Fruit fly (Drosophila melanogaster) whole organism, embryonic: Measurements from ENCODE around the gene Traf4.

Experiments used
- Ada2b ChIP-seq: fragments of 200-800 bp; sonication (Bioruptor generic); IDR thresholded peaks from 2 replicates; pipeline ENCODE4 v1.3.6; 2022; ENCODE audit warnings: missing biosample characterization, missing genetic modification characterization
- Antp ChIP-seq: fragments of 200-800 bp; sonication (Bioruptor generic); optimal IDR thresholded peaks from 3 replicates; lab custom pipeline; 2016; ENCODE audit warnings: missing biosample characterization, missing genetic modification characterization
- Asciz ChIP-seq: fragments of 200-800 bp; sonication (Bioruptor generic); optimal IDR thresholded peaks from 2 replicates; lab custom pipeline; 2017; ENCODE audit warnings: missing biosample characterization, mild to moderate bottlenecking, missing genetic modification characterization, missing genetic modification reagents
- Awh ChIP-seq: fragments of 200-800 bp; sonication (Bioruptor generic); IDR thresholded peaks from 2 replicates; pipeline ENCODE4, ENCODE4 v1.3.6; 2022; ENCODE audit warnings: missing biosample characterization, missing genetic modification characterization
- BEAF-32 ChIP-seq: fragments of 200-800 bp; sonication (Bioruptor generic); optimal IDR thresholded peaks from 3 replicates; lab custom pipeline; 2017; ENCODE audit warnings: missing biosample characterization, missing genetic modification characterization, mild to moderate bottlenecking, moderate library complexity, missing genetic modification reagents
- CG10209 ChIP-seq: fragments of 200-800 bp; sonication (Bioruptor generic); optimal IDR thresholded peaks from 3 replicates; lab custom pipeline; 2017; ENCODE audit warnings: missing biosample characterization, mild to moderate bottlenecking, missing genetic modification characterization, missing genetic modification reagents
- CG13775 ChIP-seq: fragments of 200-800 bp; sonication (Bioruptor generic); optimal IDR thresholded peaks from 3 replicates; lab custom pipeline; 2017; ENCODE audit warnings: missing biosample characterization, mild to moderate bottlenecking, missing genetic modification characterization
- CG15011 ChIP-seq: fragments of 200-800 bp; sonication (Bioruptor generic); optimal IDR thresholded peaks from 3 replicates; lab custom pipeline; 2018; ENCODE audit warnings: missing biosample characterization, mild to moderate bottlenecking, missing genetic modification characterization
- CG1603 ChIP-seq: fragments of 200-800 bp; sonication (Bioruptor generic); optimal IDR thresholded peaks from 2 replicates; lab custom pipeline; 2019; ENCODE audit warnings: missing biosample characterization, mild to moderate bottlenecking, missing genetic modification characterization, moderate library complexity
- CG17328 ChIP-seq: fragments of 200-800 bp; sonication (Bioruptor generic); IDR thresholded peaks from 2 replicates; pipeline ENCODE4 v1.3.6; 2022; ENCODE audit warnings: missing biosample characterization, missing genetic modification characterization
- CG17361 ChIP-seq: fragments of 200-800 bp; sonication (Bioruptor generic); IDR thresholded peaks from 3 replicates; pipeline ENCODE4 v1.3.6; 2022; ENCODE audit warnings: missing biosample characterization, missing genetic modification characterization
- CG18011 ChIP-seq: fragments of 200-800 bp; sonication (Bioruptor generic); optimal IDR thresholded peaks from 2 replicates; lab custom pipeline; 2017; ENCODE audit warnings: missing biosample characterization, missing genetic modification characterization, mild to moderate bottlenecking, moderate library complexity, missing genotype
- CG2202 ChIP-seq: fragments of 200-800 bp; sonication (Bioruptor generic); optimal IDR thresholded peaks from 2 replicates; lab custom pipeline; 2018; ENCODE audit warnings: missing biosample characterization, mild to moderate bottlenecking, missing genetic modification characterization
- CG30431 ChIP-seq: fragments of 200-800 bp; sonication (Bioruptor generic); optimal IDR thresholded peaks from 2 replicates; lab custom pipeline; 2017; ENCODE audit warnings: missing biosample characterization, missing genetic modification characterization
- CG31224 ChIP-seq: fragments of 200-800 bp; sonication (Bioruptor generic); IDR thresholded peaks from 2 replicates; pipeline ENCODE4 v1.3.6; 2022; ENCODE audit warnings: missing biosample characterization, missing genetic modification characterization
- CG31388 ChIP-seq: fragments of 200-800 bp; sonication (Bioruptor generic); optimal IDR thresholded peaks from 2 replicates; lab custom pipeline; 2016; ENCODE audit warnings: missing biosample characterization, missing genetic modification characterization
- CG3726 ChIP-seq: fragments of 200-800 bp; sonication (Bioruptor generic); IDR thresholded peaks from 3 replicates; pipeline ENCODE4, ENCODE4 v1.3.6; 2022; ENCODE audit warnings: missing biosample characterization, missing genetic modification characterization
- CG6683 ChIP-seq: fragments of 200-800 bp; sonication (Bioruptor generic); optimal IDR thresholded peaks from 2 replicates; lab custom pipeline; 2017; ENCODE audit warnings: missing biosample characterization, mild to moderate bottlenecking, missing genetic modification characterization, missing genetic modification reagents
- CG8924 ChIP-seq: fragments of 200-800 bp; optimal IDR thresholded peaks from 3 replicates; lab custom pipeline; 2019; ENCODE audit warnings: missing biosample characterization, mild to moderate bottlenecking, missing genetic modification characterization, moderate library complexity
- CG9437 ChIP-seq: fragments of 200-800 bp; sonication (Bioruptor generic); optimal IDR thresholded peaks from 2 replicates; lab custom pipeline; 2018; ENCODE audit warnings: missing biosample characterization, mild to moderate bottlenecking, missing genetic modification characterization
- CG9727 ChIP-seq: fragments of 200-800 bp; sonication (Bioruptor generic); optimal IDR thresholded peaks from 3 replicates; lab custom pipeline; 2017; ENCODE audit warnings: missing biosample characterization, mild to moderate bottlenecking, missing genetic modification characterization
- CG9932 ChIP-seq: fragments of 200-800 bp; sonication (Bioruptor generic); IDR thresholded peaks from 2 replicates; pipeline ENCODE4 v1.3.6; 2022; ENCODE audit warnings: missing biosample characterization, missing genetic modification characterization
- D19A ChIP-seq: fragments of 200-800 bp; optimal IDR thresholded peaks from 3 replicates; lab custom pipeline; 2019; ENCODE audit warnings: missing biosample characterization, mild to moderate bottlenecking, missing genetic modification characterization, moderate library complexity
- Dip2 ChIP-seq: fragments of 200-800 bp; sonication (Bioruptor generic); IDR thresholded peaks from 2 replicates; pipeline ENCODE4 v1.3.6; 2022; ENCODE audit warnings: missing biosample characterization, missing genetic modification characterization
- Dll ChIP-seq: fragments of 200-800 bp; sonication (Bioruptor generic); IDR thresholded peaks from 4 replicates; pipeline ENCODE4 v1.3.6; 2022; ENCODE audit warnings: missing biosample characterization, missing genetic modification characterization; ENCODE audit not compliant: partially characterized antibody
- ERR ChIP-seq: fragments of 200-800 bp; sonication (Bioruptor generic); optimal IDR thresholded peaks from 2 replicates; lab custom pipeline; 2016; ENCODE audit warnings: missing biosample characterization, missing genetic modification characterization
- H15 ChIP-seq: fragments of 200-800 bp; sonication (Bioruptor generic); IDR thresholded peaks from 3 replicates; pipeline ENCODE4 v1.3.6; 2022; ENCODE audit warnings: missing biosample characterization, missing genetic modification characterization
- Hmx ChIP-seq: fragments of 200-800 bp; sonication (Bioruptor generic); optimal IDR thresholded peaks from 2 replicates; lab custom pipeline; 2016; ENCODE audit warnings: missing biosample characterization, missing genetic modification characterization
- Mad ChIP-seq: fragments of 200-800 bp; sonication (Bioruptor generic); optimal IDR thresholded peaks from 2 replicates; lab custom pipeline; 2016; ENCODE audit warnings: missing biosample characterization, missing genetic modification characterization
- Med ChIP-seq: fragments of 200-800 bp; sonication (Bioruptor generic); peaks from one replicate; lab custom pipeline; 2016; ENCODE audit warnings: missing biosample characterization, missing genetic modification characterization, mild to moderate bottlenecking, inconsistent platforms, moderate library complexity
- Mes4 ChIP-seq: fragments of 200-800 bp; sonication (Bioruptor generic); optimal IDR thresholded peaks from 2 replicates; lab custom pipeline; 2016; ENCODE audit warnings: missing biosample characterization, missing genetic modification characterization
- Optix ChIP-seq: fragments of 200-800 bp; sonication (Bioruptor generic); IDR thresholded peaks from 3 replicates; pipeline ENCODE4 v1.3.6; 2022; ENCODE audit warnings: missing biosample characterization, missing genetic modification characterization
- Six4 ChIP-seq: fragments of 200-800 bp; sonication (Bioruptor generic); optimal IDR thresholded peaks from 2 replicates; lab custom pipeline; 2016; ENCODE audit warnings: missing biosample characterization, missing genetic modification characterization
- Stat92E ChIP-seq, 3 experiments: fragments of >200 bp in 2 of 3; fragments of 200-800 bp in 1 of 3; sonication (Bioruptor generic) in 1 of 3; optimal IDR thresholded peaks; 2 replicates each; lab custom pipeline; 2017 to 2019; ENCODE audit warnings: missing biosample characterization in 3 of 3, missing genetic modification characterization in 3 of 3, mild to moderate bottlenecking in 1 of 3, moderate library complexity in 1 of 3
- Xbp1 ChIP-seq: fragments of 200-800 bp; sonication (Bioruptor generic); optimal IDR thresholded peaks from 3 replicates; lab custom pipeline; 2016; ENCODE audit warnings: missing biosample characterization, mild to moderate bottlenecking, missing genetic modification characterization
- Xrp1 ChIP-seq: fragments of 200-800 bp; sonication (Bioruptor generic); IDR thresholded peaks from 2 replicates; pipeline ENCODE4 v1.3.6; 2022; ENCODE audit warnings: missing biosample characterization, missing genetic modification characterization
- ab ChIP-seq: fragments of 200-800 bp; sonication (Bioruptor generic); optimal IDR thresholded peaks from 2 replicates; lab custom pipeline; 2016; ENCODE audit warnings: missing biosample characterization, missing genetic modification characterization
- ash1 ChIP-seq: fragments of 200-800 bp; sonication (Bioruptor generic); optimal IDR thresholded peaks from 2 replicates; lab custom pipeline; 2018; ENCODE audit warnings: missing biosample characterization, mild to moderate bottlenecking, missing genetic modification characterization
- croc ChIP-seq: fragments of 200-800 bp; sonication (Bioruptor generic); conservative IDR thresholded peaks from 3 replicates; pipeline ENCODE4 v1.3.6; 2022; ENCODE audit warnings: missing biosample characterization, missing genetic modification characterization
- dati ChIP-seq: fragments of 200-800 bp; sonication (Bioruptor generic); IDR thresholded peaks from 2 replicates; pipeline ENCODE4 v1.3.6; 2022; ENCODE audit warnings: missing biosample characterization, missing genetic modification characterization
- eyg ChIP-seq: fragments of 200-800 bp; sonication (Bioruptor generic); optimal IDR thresholded peaks from 3 replicates; lab custom pipeline; 2016; ENCODE audit warnings: missing biosample characterization, missing genetic modification characterization
- fd3F ChIP-seq: fragments of 200-800 bp; sonication (Bioruptor generic); optimal IDR thresholded peaks from 2 replicates; lab custom pipeline; 2018; ENCODE audit warnings: missing biosample characterization, mild to moderate bottlenecking, missing genetic modification characterization, moderate library complexity
- fu2 ChIP-seq: fragments of 200-800 bp; sonication (Bioruptor generic); optimal IDR thresholded peaks from 2 replicates; lab custom pipeline; 2016; ENCODE audit warnings: missing biosample characterization, missing genetic modification characterization
- knrl ChIP-seq: fragments of 200-800 bp; sonication (Bioruptor generic); IDR thresholded peaks from 3 replicates; pipeline ENCODE4 v1.3.6; 2022; ENCODE audit warnings: missing biosample characterization, missing genetic modification characterization; ENCODE audit not compliant: partially characterized antibody
- lov ChIP-seq, 2 experiments: fragments of 200-800 bp in 1 of 2; fragments of >200 bp in 1 of 2; sonication (Bioruptor generic) in 1 of 2; IDR thresholded peaks in 1 of 2; optimal IDR thresholded peaks in 1 of 2; 2 replicates in 1 of 2; 3 replicates in 1 of 2; pipeline versions ENCODE4 v1.3.6 to Lab custom; 2017 to 2022; ENCODE audit warnings: missing biosample characterization in 1 of 2, missing genetic modification characterization in 1 of 2
- nau ChIP-seq: fragments of 200-800 bp; sonication (Bioruptor generic); optimal IDR thresholded peaks from 3 replicates; lab custom pipeline; 2017; ENCODE audit warnings: missing biosample characterization, mild to moderate bottlenecking, missing genetic modification characterization, missing genetic modification reagents
- pfk ChIP-seq: fragments of 200-800 bp; sonication (Bioruptor generic); optimal IDR thresholded peaks from 2 replicates; lab custom pipeline; 2018; ENCODE audit warnings: missing biosample characterization, mild to moderate bottlenecking, missing genetic modification characterization, moderate library complexity
- pnt ChIP-seq: fragments of 200-800 bp; sonication (Bioruptor generic); optimal IDR thresholded peaks from 3 replicates; lab custom pipeline; 2016; ENCODE audit warnings: missing biosample characterization, missing genetic modification characterization
- sob ChIP-seq: fragments of 200-800 bp; sonication (Bioruptor generic); IDR thresholded peaks from 2 replicates; pipeline ENCODE4 v1.3.6; 2022; ENCODE audit warnings: missing biosample characterization, missing genetic modification characterization
- vvl ChIP-seq: fragments of 200-800 bp; sonication (Bioruptor generic); IDR thresholded peaks from 2 replicates; pipeline ENCODE4 v1.3.6; 2022; ENCODE audit warnings: missing biosample characterization, missing genetic modification characterization

Gene Traf4

DNA sequence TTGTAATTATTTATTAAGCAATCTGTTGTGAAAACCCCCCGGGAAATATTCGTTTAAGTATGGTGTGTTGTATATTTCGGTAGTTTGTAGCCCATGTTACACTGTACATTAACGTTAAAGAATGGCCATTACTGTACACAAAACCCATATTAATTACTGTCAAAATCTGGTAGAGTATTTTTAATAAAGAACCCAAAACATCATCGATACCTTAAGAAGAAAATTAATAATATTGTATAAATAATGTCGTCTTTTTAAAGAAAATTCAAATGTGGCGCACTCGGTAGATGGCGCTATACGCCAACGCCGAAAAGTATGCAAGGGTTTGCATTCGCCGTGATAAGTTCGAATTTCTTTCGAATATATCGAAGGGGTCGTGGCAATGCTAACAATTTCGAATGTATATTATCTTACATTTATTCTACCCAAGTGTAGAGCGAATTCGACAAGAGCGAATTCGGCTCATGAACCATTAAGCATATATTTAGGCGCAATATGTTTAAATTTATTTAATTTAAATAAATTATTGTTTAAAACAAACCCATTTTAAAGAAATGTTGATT is 16.1 kb upstream of the Traf4 start (continued):
- TF ChIP-seq vvl (GFP tag; lab: Robert Waterston, UW) (peak; percentile 55), knrl (GFP tag; lab: Robert Waterston, UW) (peak; percentile 34; the same call in 1 of the 3 replicates), CG15011 (no peak), dati (GFP tag; lab: Robert Waterston, UW) (no peak), Hmx (GFP tag; lab: Kevin White, UChicago) (no peak), H15 (GFP tag; lab: Robert Waterston, UW) (no peak), D19A (tag; lab: Kevin White, UChicago) (no peak), Xbp1 (GFP tag; lab: Kevin White, UChicago) (no peak), Mes4 (no peak), CG17361 (0 out of 3 replicates have a peak, but pooled peaks have one; percentile 26), Optix (GFP tag; lab: Robert Waterston, UW) (no peak), ab (no peak), CG9932 (GFP tag; lab: Robert Waterston, UW) (no peak), Dll (GFP tag; lab: Robert Waterston, UW) (no peak), CG13775 (GFP tag; lab: Kevin White, UChicago) (no peak), fd3F (GFP tag; lab: Kevin White, UChicago) (no peak), CG18011 (GFP tag; lab: Kevin White, UChicago) (no peak), CG2202 (no peak), Stat92E (GFP tag; optimal IDR thresholded peaks at IDR 0.05; lab: Kevin White, UChicago) (peak in 1 of 3 experiments; percentile 20), Antp (GFP tag; lab: Kevin White, UChicago) (no peak), CG9437 (no peak), Awh (GFP tag; lab: Robert Waterston, UW) (no peak), lov (optimal IDR thresholded peaks at IDR 0.05; lab: Kevin White, UChicago) (no peak), lov (GFP tag; IDR thresholded peaks at IDR 0.05; lab: Robert Waterston, UW) (no peak), CG9727 (GFP tag; lab: Kevin White, UChicago) (no peak), BEAF-32 (peak; percentile 51), sob (GFP tag; lab: Robert Waterston, UW) (no peak), Asciz (GFP tag; lab: Kevin White, UChicago) (no peak), CG17328 (GFP tag; lab: Robert Waterston, UW) (no peak), eyg (GFP tag; lab: Kevin White, UChicago) (no peak), Six4 (GFP tag; lab: Kevin White, UChicago) (no peak), Xrp1 (GFP tag; lab: Robert Waterston, UW) (peak; percentile 31; the same call in 1 of the 2 replicates), Med (peak; percentile 81), croc (GFP tag; lab: Robert Waterston, UW) (no peak), CG10209 (no peak), ash1 (no peak), pnt (GFP tag; lab: Kevin White, UChicago) (no peak), Mad (GFP tag; lab: Kevin White, UChicago) (no peak), CG31224 (no peak), CG1603 (peak; percentile 14), nau (GFP tag; lab: Kevin White, UChicago) (no peak), Ada2b (GFP tag; lab: Robert Waterston, UW) (no peak), CG6683 (GFP tag; lab: Kevin White, UChicago) (no peak), Dip2 (no peak), pfk (GFP tag; lab: Kevin White, UChicago) (no peak), CG8924 (tag; lab: Kevin White, UChicago) (peak; percentile 8), fu2 (GFP tag; lab: Kevin White, UChicago) (no peak), CG31388 (no peak), CG30431 (GFP tag; lab: Kevin White, UChicago) (no peak), CG3726 (GFP tag; lab: Robert Waterston, UW) (no peak), ERR (GFP tag; lab: Kevin White, UChicago) (no peak)
